Fruit fly (Drosophila melanogaster): ENCODE data around the gene PPYR1.

- TF ChIP-seq CG10348 (GFP tag; IDR thresholded peaks at IDR 0.05) (no peak), CG15710 (tag; optimal IDR thresholded peaks at IDR 0.05) (no peak), CG12605 (GFP tag; IDR thresholded peaks at IDR 0.05) (no peak), CG13204 (GFP tag; optimal IDR thresholded peaks at IDR 0.05) (no peak)
Observed at dm6 chrX:15221076-15221475, 23.6 kb downstream of the PPYR1 start, which contains the start of gene CG43075.

Measured in whole organism, pupa.